ENCODE assay signal across 1 fruit fly cellular context in the genomic region with DNA sequence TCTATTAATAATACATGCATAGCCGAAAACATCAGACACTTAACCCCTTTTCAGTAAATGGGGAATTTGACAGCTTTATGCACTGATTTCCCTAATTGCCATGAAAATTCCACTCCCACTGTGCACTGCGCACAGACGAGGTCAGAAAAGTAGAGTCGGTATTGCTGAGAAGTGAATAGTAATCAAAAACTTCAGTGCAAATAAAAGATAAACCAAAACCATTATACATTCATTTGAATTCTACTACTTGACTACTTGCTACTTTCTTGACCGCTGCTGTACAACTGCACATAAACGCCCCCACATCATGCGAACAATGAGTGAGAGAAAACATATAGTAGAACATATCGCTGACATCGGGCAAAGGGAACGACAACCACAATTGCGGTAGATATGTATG.
TF ChIP-seq lines count a peak whose summit lies in the region.

No protein-coding gene starts in this region.

TF ChIP-seq in whole organism, embryonic, 481 proteins besides CTCF, POLR2A, EP300 and RAD21 (continued from another document and continues in another):
- TF ChIP-seq gfzf (GFP tag; optimal IDR thresholded peaks at IDR 0.05; lab: Kevin White, UChicago) = no peak
- no peak for TF ChIP-seq exex (tag; optimal IDR thresholded peaks at IDR 0.05; lab: Kevin White, UChicago)
- peak; percentile 75 for TF ChIP-seq CG10959 (GFP tag; IDR thresholded peaks at IDR 0.05; lab: Robert Waterston, UW)
- peak; percentile 90 for TF ChIP-seq az2 (GFP tag; optimal IDR thresholded peaks at IDR 0.05; lab: Kevin White, UChicago)
- peak; percentile 97 for TF ChIP-seq ci (GFP tag; IDR thresholded peaks at IDR 0.05; lab: Robert Waterston, UW)
- TF ChIP-seq her (GFP tag; optimal IDR thresholded peaks at IDR 0.05; lab: Kevin White, UChicago) = peak; percentile 77
- peak; percentile 81 for TF ChIP-seq pum (GFP tag; optimal IDR thresholded peaks at IDR 0.05; lab: Kevin White, UChicago)
- TF ChIP-seq Antp (GFP tag; optimal IDR thresholded peaks at IDR 0.05; lab: Kevin White, UChicago) = peak; percentile 91
- TF ChIP-seq otp (GFP tag; IDR thresholded peaks at IDR 0.05; lab: Robert Waterston, UW) = peak; percentile 87
- TF ChIP-seq CG6791 (GFP tag; IDR thresholded peaks at IDR 0.05; lab: Robert Waterston, UW; ENCODE audit: partially characterized antibody) = no peak
- peak; percentile 52 for TF ChIP-seq CG3163 (GFP tag; optimal IDR thresholded peaks at IDR 0.05; lab: Kevin White, UChicago)
- peak; percentile 68 for TF ChIP-seq twi (tag; optimal IDR thresholded peaks at IDR 0.05; lab: Kevin White, UChicago)
- peak; percentile 78 for TF ChIP-seq bcd (GFP tag; optimal IDR thresholded peaks at IDR 0.05; lab: Kevin White, UChicago)
- peak; percentile 64 for TF ChIP-seq Myb (GFP tag; optimal IDR thresholded peaks at IDR 0.05; lab: Kevin White, UChicago)
- peak; percentile 75 for TF ChIP-seq MTF-1 (GFP tag; optimal IDR thresholded peaks at IDR 0.05; lab: Kevin White, UChicago; ENCODE audit: borderline replicate concordance)
- peak; percentile 80 for TF ChIP-seq salm (tag; optimal IDR thresholded peaks at IDR 0.05; lab: Kevin White, UChicago)
- peak; percentile 86 for TF ChIP-seq pb (GFP tag; optimal IDR thresholded peaks at IDR 0.05; lab: Kevin White, UChicago)
- TF ChIP-seq odd (GFP tag; optimal IDR thresholded peaks at IDR 0.05; lab: Kevin White, UChicago) = peak; percentile 62
- peak; percentile 35 for TF ChIP-seq CG12744 (GFP tag; optimal IDR thresholded peaks at IDR 0.05; lab: Kevin White, UChicago)
- TF ChIP-seq lov (optimal IDR thresholded peaks at IDR 0.05; lab: Kevin White, UChicago) = no peak
- TF ChIP-seq lov (GFP tag; IDR thresholded peaks at IDR 0.05; lab: Robert Waterston, UW) = peak; percentile 92
- no peak for TF ChIP-seq chinmo (GFP tag; IDR thresholded peaks at IDR 0.05; lab: Robert Waterston, UW; ENCODE audit: partially characterized antibody)
- TF ChIP-seq cwo (GFP tag; optimal IDR thresholded peaks at IDR 0.05; lab: Kevin White, UChicago) = peak; percentile 55
- peak; percentile 61 for TF ChIP-seq psq (GFP tag; optimal IDR thresholded peaks at IDR 0.05; lab: Kevin White, UChicago)
- TF ChIP-seq zf30C (GFP tag; optimal IDR thresholded peaks at IDR 0.05; lab: Kevin White, UChicago) = no peak
- peak in 1 of 3 experiments; percentile 81 for TF ChIP-seq lola (GFP tag; optimal IDR thresholded peaks at IDR 0.05; lab: Kevin White, UChicago)
- TF ChIP-seq CG10274 (GFP tag; optimal IDR thresholded peaks at IDR 0.05; lab: Kevin White, UChicago) = peak; percentile 47
- TF ChIP-seq CG11696 (GFP tag; IDR thresholded peaks at IDR 0.05; lab: Robert Waterston, UW) = peak; percentile 97
- no peak for TF ChIP-seq hb (GFP tag; IDR thresholded peaks at IDR 0.05; lab: Robert Waterston, UW; ENCODE audit: partially characterized antibody)
- peak; percentile 15 for TF ChIP-seq CG4328 (GFP tag; optimal IDR thresholded peaks at IDR 0.05; lab: Kevin White, UChicago)
- peak; percentile 86 for TF ChIP-seq CG31441 (GFP tag; IDR thresholded peaks at IDR 0.05; lab: Robert Waterston, UW)
- TF ChIP-seq CG7987 (GFP tag; optimal IDR thresholded peaks at IDR 0.05; lab: Kevin White, UChicago) = peak; percentile 64
- TF ChIP-seq cg (GFP tag; optimal IDR thresholded peaks at IDR 0.05; lab: Kevin White, UChicago) = no peak
- TF ChIP-seq Hr3 (GFP tag; optimal IDR thresholded peaks at IDR 0.05; lab: Kevin White, UChicago) = peak; percentile 78
- TF ChIP-seq Med (GFP tag; lab: Kevin White, UChicago) = peak; percentile 98
- no peak for TF ChIP-seq nerfin-2 (GFP tag; IDR thresholded peaks at IDR 0.05; lab: Robert Waterston, UW; ENCODE audit: partially characterized antibody)
- no peak for TF ChIP-seq unc-4 (GFP tag; IDR thresholded peaks at IDR 0.05; lab: Robert Waterston, UW; ENCODE audit: partially characterized antibody)
- peak; percentile 33 for TF ChIP-seq zfh2 (GFP tag; optimal IDR thresholded peaks at IDR 0.05; lab: Kevin White, UChicago)
- TF ChIP-seq ssp (GFP tag; IDR thresholded peaks at IDR 0.05; lab: Robert Waterston, UW) = peak; percentile 76
- TF ChIP-seq CG13624 (GFP tag; optimal IDR thresholded peaks at IDR 0.05; lab: Kevin White, UChicago) = peak; percentile 63
- TF ChIP-seq seq (GFP tag; IDR thresholded peaks at IDR 0.05; lab: Robert Waterston, UW) = peak; percentile 84
- no peak for TF ChIP-seq Poxn (GFP tag; IDR thresholded peaks at IDR 0.05; lab: Robert Waterston, UW)
- TF ChIP-seq CG7271 (tag; optimal IDR thresholded peaks at IDR 0.05; lab: Kevin White, UChicago) = peak; percentile 33
- peak; percentile 63 for TF ChIP-seq CG31388 (GFP tag; optimal IDR thresholded peaks at IDR 0.05; lab: Kevin White, UChicago)
- TF ChIP-seq gsb (GFP tag; IDR thresholded peaks at IDR 0.05; lab: Robert Waterston, UW) = peak; percentile 61; the same call in 1 of the 2 replicates
- peak; percentile 84 for TF ChIP-seq ind (GFP tag; optimal IDR thresholded peaks at IDR 0.05; lab: Kevin White, UChicago)
- TF ChIP-seq Taf1 (GFP tag; IDR thresholded peaks at IDR 0.05; lab: Robert Waterston, UW) = 0 out of 2 replicates have a peak, but pooled peaks have one; percentile 33
- TF ChIP-seq CG6689 (GFP tag; IDR thresholded peaks at IDR 0.05; lab: Robert Waterston, UW) = peak; percentile 89
- TF ChIP-seq CG4282 (GFP tag; optimal IDR thresholded peaks at IDR 0.05; lab: Kevin White, UChicago) = peak; percentile 61
- peak; percentile 87 for TF ChIP-seq CG5245 (GFP tag; optimal IDR thresholded peaks at IDR 0.05; lab: Kevin White, UChicago)
- TF ChIP-seq CG18619 (GFP tag; optimal IDR thresholded peaks at IDR 0.05; lab: Kevin White, UChicago) = peak; percentile 73
- TF ChIP-seq CG2678 (tag; optimal IDR thresholded peaks at IDR 0.05; lab: Kevin White, UChicago) = peak; percentile 84
- TF ChIP-seq nmo (GFP tag; optimal IDR thresholded peaks at IDR 0.05; lab: Kevin White, UChicago) = peak; percentile 88
- TF ChIP-seq h (optimal IDR thresholded peaks at IDR 0.05; lab: Kevin White, UChicago) = no peak
- TF ChIP-seq ATbp (GFP tag; optimal IDR thresholded peaks at IDR 0.05; lab: Kevin White, UChicago) = peak; percentile 89
- peak; percentile 86 for TF ChIP-seq HLH3B (GFP tag; IDR thresholded peaks at IDR 0.05; lab: Robert Waterston, UW)
- peak; percentile 87 for TF ChIP-seq CG10979 (tag; optimal IDR thresholded peaks at IDR 0.05; lab: Kevin White, UChicago)
- peak; percentile 88 for TF ChIP-seq pnt (GFP tag; optimal IDR thresholded peaks at IDR 0.05; lab: Kevin White, UChicago)
- TF ChIP-seq tin (GFP tag; optimal IDR thresholded peaks at IDR 0.05; lab: Kevin White, UChicago) = peak; percentile 85
- no peak for TF ChIP-seq pita (GFP tag; optimal IDR thresholded peaks at IDR 0.05; lab: Kevin White, UChicago)
- peak; percentile 69 for TF ChIP-seq eyg (GFP tag; optimal IDR thresholded peaks at IDR 0.05; lab: Kevin White, UChicago)
- TF ChIP-seq tna (GFP tag; IDR thresholded peaks at IDR 0.05; lab: Robert Waterston, UW; ENCODE audit: partially characterized antibody) = no peak
- peak; percentile 93 for TF ChIP-seq sens-2 (GFP tag; IDR thresholded peaks at IDR 0.05; lab: Robert Waterston, UW)
- TF ChIP-seq CG1233 (GFP tag; optimal IDR thresholded peaks at IDR 0.05; lab: Kevin White, UChicago) = peak; percentile 77
- TF ChIP-seq sr (GFP tag; IDR thresholded peaks at IDR 0.05; lab: Robert Waterston, UW) = peak; percentile 92
- TF ChIP-seq rib (GFP tag; IDR thresholded peaks at IDR 0.05; lab: Robert Waterston, UW) = peak; percentile 40; the same call in 1 of the 2 replicates
- TF ChIP-seq Chrac-16 (GFP tag; optimal IDR thresholded peaks at IDR 0.05; lab: Kevin White, UChicago) = peak; percentile 86
- TF ChIP-seq so (GFP tag; IDR thresholded peaks at IDR 0.05; lab: Robert Waterston, UW) = peak; percentile 86
- TF ChIP-seq CG6813 (GFP tag; optimal IDR thresholded peaks at IDR 0.05; lab: Kevin White, UChicago) = peak; percentile 72
- TF ChIP-seq CG4707 (GFP tag; optimal IDR thresholded peaks at IDR 0.05; lab: Kevin White, UChicago) = peak; percentile 84
- TF ChIP-seq CG10147 (GFP tag; optimal IDR thresholded peaks at IDR 0.05; lab: Kevin White, UChicago) = peak; percentile 67
- TF ChIP-seq Kr (GFP tag; optimal IDR thresholded peaks at IDR 0.05; lab: Kevin White, UChicago) = no peak
- TF ChIP-seq mam (GFP tag; optimal IDR thresholded peaks at IDR 0.05; lab: Kevin White, UChicago) = peak; percentile 75
- TF ChIP-seq D19A (tag; optimal IDR thresholded peaks at IDR 0.05; lab: Kevin White, UChicago) = peak; percentile 80
- TF ChIP-seq Trl (optimal IDR thresholded peaks at IDR 0.05; lab: Kevin White, UChicago) = no peak
- TF ChIP-seq Trl (GFP tag; optimal IDR thresholded peaks at IDR 0.05; lab: Kevin White, UChicago) = peak; percentile 90
- TF ChIP-seq CG11560 (tag; IDR thresholded peaks at IDR 0.05; lab: Robert Waterston, UW) = peak; percentile 59; the same call in 2 of the 3 replicates
- peak; percentile 40 for TF ChIP-seq CG4617 (GFP tag; optimal IDR thresholded peaks at IDR 0.05; lab: Kevin White, UChicago; ENCODE audit: borderline replicate concordance)
- TF ChIP-seq CG30431 (GFP tag; optimal IDR thresholded peaks at IDR 0.05; lab: Kevin White, UChicago) = peak; percentile 74
- peak; percentile 82 for TF ChIP-seq slbo (GFP tag; IDR thresholded peaks at IDR 0.05; lab: Robert Waterston, UW)
- TF ChIP-seq crp (GFP tag; optimal IDR thresholded peaks at IDR 0.05; lab: Kevin White, UChicago) = peak in 1 of 2 experiments; percentile 32
- TF ChIP-seq Neu2 (GFP tag; optimal IDR thresholded peaks at IDR 0.05; lab: Kevin White, UChicago; ENCODE audit: borderline replicate concordance) = no peak
- TF ChIP-seq Deaf1 (tag; optimal IDR thresholded peaks at IDR 0.05; lab: Kevin White, UChicago) = peak; percentile 44
- TF ChIP-seq ems (GFP tag; optimal IDR thresholded peaks at IDR 0.05; lab: Kevin White, UChicago) = peak; percentile 87
- peak; percentile 84 for TF ChIP-seq CG10654 (GFP tag; optimal IDR thresholded peaks at IDR 0.05; lab: Kevin White, UChicago)
- TF ChIP-seq CG6854 (GFP tag; optimal IDR thresholded peaks at IDR 0.05; lab: Kevin White, UChicago) = peak; percentile 18
- TF ChIP-seq Atf6 (GFP tag; IDR thresholded peaks at IDR 0.05; lab: Robert Waterston, UW) = peak; percentile 66; the same call in 1 of the 2 replicates
- TF ChIP-seq mirr (GFP tag; optimal IDR thresholded peaks at IDR 0.05; lab: Kevin White, UChicago) = no peak
- TF ChIP-seq vvl (GFP tag; IDR thresholded peaks at IDR 0.05; lab: Robert Waterston, UW) = peak; percentile 91
- TF ChIP-seq zfh1 (GFP tag; IDR thresholded peaks at IDR 0.05; lab: Robert Waterston, UW) = peak; percentile 94
- TF ChIP-seq tap (tag; optimal IDR thresholded peaks at IDR 0.05; lab: Kevin White, UChicago) = peak; percentile 88
- peak; percentile 83 for TF ChIP-seq CG17385 (GFP tag; optimal IDR thresholded peaks at IDR 0.05; lab: Kevin White, UChicago)
- TF ChIP-seq CG12391 (tag; optimal IDR thresholded peaks at IDR 0.05; lab: Kevin White, UChicago) = peak; percentile 87
- peak; percentile 55 for TF ChIP-seq CG15011 (GFP tag; optimal IDR thresholded peaks at IDR 0.05; lab: Kevin White, UChicago)
- TF ChIP-seq CG1602 (GFP tag; optimal IDR thresholded peaks at IDR 0.05; lab: Kevin White, UChicago) = peak; percentile 76
- TF ChIP-seq wek (GFP tag; optimal IDR thresholded peaks at IDR 0.05; lab: Kevin White, UChicago) = peak; percentile 74
- TF ChIP-seq dimm (GFP tag; IDR thresholded peaks at IDR 0.05; lab: Robert Waterston, UW) = peak; percentile 80
- TF ChIP-seq HLH4C (GFP tag; IDR thresholded peaks at IDR 0.05; lab: Robert Waterston, UW; ENCODE audit: partially characterized antibody) = no peak
- TF ChIP-seq ara (GFP tag; IDR thresholded peaks at IDR 0.05; lab: Robert Waterston, UW) = peak; percentile 93
- TF ChIP-seq croc (GFP tag; conservative IDR thresholded peaks at IDR 0.05; lab: Robert Waterston, UW) = peak; percentile 83
- peak; percentile 84 for TF ChIP-seq CG2889 (GFP tag; IDR thresholded peaks at IDR 0.05; lab: Robert Waterston, UW)
- TF ChIP-seq peb (GFP tag; IDR thresholded peaks at IDR 0.05; lab: Robert Waterston, UW) = peak; percentile 67
- TF ChIP-seq fd96Cb (tag; optimal IDR thresholded peaks at IDR 0.05; lab: Kevin White, UChicago) = peak; percentile 89
- peak; percentile 36 for TF ChIP-seq CG8281 (tag; optimal IDR thresholded peaks at IDR 0.05; lab: Kevin White, UChicago)
- TF ChIP-seq org-1 (GFP tag; optimal IDR thresholded peaks at IDR 0.05; lab: Kevin White, UChicago) = peak; percentile 82
- peak; percentile 76 for TF ChIP-seq CG11247 (GFP tag; IDR thresholded peaks at IDR 0.05; lab: Robert Waterston, UW)
- TF ChIP-seq chif (GFP tag; optimal IDR thresholded peaks at IDR 0.05; lab: Kevin White, UChicago) = peak; percentile 87 to 88
- TF ChIP-seq CG10267 (tag; optimal IDR thresholded peaks at IDR 0.05; lab: Kevin White, UChicago) = peak; percentile 78
- TF ChIP-seq Mrtf (GFP tag; IDR thresholded peaks at IDR 0.05; lab: Robert Waterston, UW) = peak; percentile 79
- TF ChIP-seq CG17361 (GFP tag; IDR thresholded peaks at IDR 0.05; lab: Robert Waterston, UW) = peak; percentile 85
- peak in 1 of 2 experiments; percentile 84 for TF ChIP-seq Eip74EF (GFP tag; optimal IDR thresholded peaks at IDR 0.05; lab: Kevin White, UChicago)
- TF ChIP-seq Ptx1 (GFP tag; IDR thresholded peaks at IDR 0.05; lab: Robert Waterston, UW) = peak; percentile 89
- TF ChIP-seq CG12659 (GFP tag; optimal IDR thresholded peaks at IDR 0.05; lab: Kevin White, UChicago) = peak; percentile 76
- TF ChIP-seq CG9817 (tag; optimal IDR thresholded peaks at IDR 0.05; lab: Kevin White, UChicago) = peak; percentile 71
- peak; percentile 92 for TF ChIP-seq gce (GFP tag; IDR thresholded peaks at IDR 0.05; lab: Robert Waterston, UW)
- no peak for TF ChIP-seq CG43689 (GFP tag; IDR thresholded peaks at IDR 0.05; lab: Robert Waterston, UW)
- TF ChIP-seq CG8765 (GFP tag; IDR thresholded peaks at IDR 0.05; lab: Robert Waterston, UW) = peak; percentile 54; the same call in 1 of the 2 replicates
- TF ChIP-seq Lhr (GFP tag; optimal IDR thresholded peaks at IDR 0.05; lab: Kevin White, UChicago) = peak; percentile 66
- TF ChIP-seq trem (tag; optimal IDR thresholded peaks at IDR 0.05; lab: Kevin White, UChicago) = peak; percentile 77
- no peak for TF ChIP-seq Bgb (GFP tag; IDR thresholded peaks at IDR 0.05; lab: Robert Waterston, UW; ENCODE audit: partially characterized antibody)
- no peak for TF ChIP-seq pan (optimal IDR thresholded peaks at IDR 0.05; lab: Kevin White, UChicago)
- TF ChIP-seq pan (GFP tag; optimal IDR thresholded peaks at IDR 0.05 in 1 of 2, IDR thresholded peaks at IDR 0.05 in 1 of 2) = peak in 1 of 2 experiments; percentile 88
- peak; percentile 85 for TF ChIP-seq oc (tag; optimal IDR thresholded peaks at IDR 0.05; lab: Kevin White, UChicago)
- TF ChIP-seq unpg (GFP tag; optimal IDR thresholded peaks at IDR 0.05; lab: Kevin White, UChicago) = peak; percentile 91
- peak; percentile 69 for TF ChIP-seq Atf-2 (GFP tag; optimal IDR thresholded peaks at IDR 0.05; lab: Kevin White, UChicago)
